Worm (Caenorhabditis elegans) whole organism, midembryonic: Measurements from ENCODE around the gene ZK829.9.
A peak's percentile ranks its signal among the peaks of the same experiment; 100 is the strongest.

Experiments used
- T22C8.4 ChIP-seq: fragments of 200-800 bp; sonication (Bioruptor generic); IDR thresholded peaks from 2 replicates; pipeline ENCODE4 v1.3.6; 2022; ENCODE audit warnings: missing genetic modification characterization, missing compliant biosample characterization
- cog-1 ChIP-seq: sonication (generic microtip); optimal IDR thresholded peaks from 2 replicates; lab custom pipeline; 2016; ENCODE audit warnings: missing genetic modification characterization, missing compliant biosample characterization
- flt-1 ChIP-seq: fragments of 200-800 bp; sonication (Bioruptor generic); IDR thresholded peaks from 2 replicates; pipeline ENCODE4 v1.3.6; 2022; ENCODE audit warnings: missing genetic modification characterization, missing compliant biosample characterization
- klf-2 ChIP-seq: fragments of 200-800 bp; sonication (Bioruptor generic); conservative IDR thresholded peaks from 2 replicates; pipeline ENCODE4 v1.3.6; 2022; ENCODE audit warnings: missing genetic modification reagents, missing genetic modification characterization, missing compliant biosample characterization
- med-1 ChIP-seq: sonication (generic microtip); optimal IDR thresholded peaks from 2 replicates; lab custom pipeline; 2017; ENCODE audit warnings: missing genetic modification characterization, mild to moderate bottlenecking, missing compliant biosample characterization, antibody characterized with exemption, missing genetic modification reagents; ENCODE audit not compliant: insufficient read depth
- ref-1 ChIP-seq: fragments of 200-800 bp; sonication (Bioruptor generic); conservative IDR thresholded peaks from 2 replicates; pipeline ENCODE4 v1.3.6; 2022; ENCODE audit warnings: missing genetic modification reagents, missing genetic modification characterization, missing compliant biosample characterization
- tab-1 ChIP-seq: fragments of 200-800 bp; sonication (Bioruptor generic); IDR thresholded peaks from 2 replicates; pipeline ENCODE4 v1.3.6; 2022; ENCODE audit warnings: missing genetic modification characterization, missing compliant biosample characterization
- ztf-23 ChIP-seq: fragments of 200-800 bp; sonication (Bioruptor generic); IDR thresholded peaks from 2 replicates; pipeline ENCODE4 v1.3.6; 2022; ENCODE audit warnings: missing genetic modification reagents, missing genetic modification characterization, missing compliant biosample characterization
- ztf-29 ChIP-seq: fragments of 200-800 bp; sonication (Bioruptor generic); IDR thresholded peaks from 2 replicates; pipeline ENCODE4 v1.3.6; 2022; ENCODE audit warnings: missing genetic modification reagents, missing genetic modification characterization, missing compliant biosample characterization

ce11 chrIV:11961485-11962255 is 8.7 kb upstream of the ZK829.9 start, which contains the start of gene ZK829.7:
- TF ChIP-seq tab-1 (GFP tag; lab: Robert Waterston, UW), result no peak
- no peak for TF ChIP-seq T22C8.4
- TF ChIP-seq ref-1 (GFP tag; lab: Robert Waterston, UW), result no peak
- no peak for TF ChIP-seq klf-2 (GFP tag; lab: Robert Waterston, UW)
- no peak for TF ChIP-seq ztf-29 (GFP tag; lab: Robert Waterston, UW)
- no peak for TF ChIP-seq flt-1
- TF ChIP-seq cog-1 (tag; lab: Kevin White, UChicago), result peak; percentile 2
- TF ChIP-seq ztf-23 (GFP tag; lab: Robert Waterston, UW), result no peak
- no peak for TF ChIP-seq med-1 (GFP tag; lab: Kevin White, UChicago)
